Worm (Caenorhabditis elegans): ENCODE data around the gene F47D12.3.

ce11 chrIII:6310352-6310751 lies 12.1 kb downstream of the F47D12.3 start:
- TF ChIP-seq Y105C5A.15 (GFP tag; IDR thresholded peaks at IDR 0.05) (no peak), nhr-237 (tag; optimal IDR thresholded peaks at IDR 0.05) (no peak), pha-4 (GFP tag; IDR thresholded peaks at IDR 0.05) (no peak), pha-4 (tag; optimal IDR thresholded peaks at IDR 0.05) (no peak), lim-7 (GFP tag; IDR thresholded peaks at IDR 0.05) (no peak), mdl-1 (tag; optimal IDR thresholded peaks at IDR 0.05) (no peak), snpc-4 (tag; optimal IDR thresholded peaks at IDR 0.05) (no peak), egl-43 (GFP tag; IDR thresholded peaks at IDR 0.05) (no peak), lin-39 (tag; optimal IDR thresholded peaks at IDR 0.05) (no peak), ceh-20 (GFP tag; IDR thresholded peaks at IDR 0.05) (no peak), daf-12 (tag; optimal IDR thresholded peaks at IDR 0.05) (no peak), ama-1 (optimal IDR thresholded peaks at IDR 0.05) (no peak), aha-1 (tag) (no peak)

Data from whole organism, L4 larva.